Worm (Caenorhabditis elegans) whole organism, early embryonic: ENCODE data around the gene cup-5.
"Not testable (repeated sequence)": the region's sequence is repeated elsewhere in the genome, so short reads cannot be mapped to it uniquely, and the experiment has no call there.

Experiments
- B0310.2 ChIP-seq: sonication (generic microtip); optimal IDR thresholded peaks from 2 replicates; lab custom pipeline; 2016; ENCODE audit warnings: mild to moderate bottlenecking, missing genetic modification characterization, missing compliant biosample characterization
- F13C5.2 ChIP-seq: sonication (generic microtip); optimal IDR thresholded peaks from 2 replicates; lab custom pipeline; 2017; ENCODE audit warnings: mild to moderate bottlenecking, missing genetic modification characterization, inconsistent platforms, missing compliant biosample characterization
- ama-1 ChIP-seq: fragments of 150-350 bp; optimal IDR thresholded peaks from 2 replicates; lab custom pipeline; 2014
- ceh-13 ChIP-seq: fragments of 200-800 bp; sonication (Bioruptor generic); optimal IDR thresholded peaks from 2 replicates; lab custom pipeline; 2018; ENCODE audit warnings: mild to moderate bottlenecking, missing genetic modification characterization, missing compliant biosample characterization
- flt-1 ChIP-seq: fragments of 200-800 bp; sonication (Bioruptor generic); IDR thresholded peaks from 2 replicates; pipeline ENCODE4 v1.3.6; 2022; ENCODE audit warnings: missing genetic modification characterization, missing compliant biosample characterization
- hmbx-1 ChIP-seq: sonication (generic microtip); optimal IDR thresholded peaks from 2 replicates; lab custom pipeline; 2016; ENCODE audit warnings: mild to moderate bottlenecking, missing genetic modification characterization, missing compliant biosample characterization
- hmg-4 ChIP-seq: fragments of 200-800 bp; sonication (Bioruptor generic); optimal IDR thresholded peaks from 2 replicates; lab custom pipeline; 2018; ENCODE audit warnings: mild to moderate bottlenecking, missing genetic modification characterization, missing compliant biosample characterization
- hnd-1 ChIP-seq: sonication (generic microtip); optimal IDR thresholded peaks from 2 replicates; lab custom pipeline; 2016; ENCODE audit warnings: missing genetic modification characterization, missing compliant biosample characterization
- scrt-1 ChIP-seq: fragments of 200-800 bp; sonication (Bioruptor generic); IDR thresholded peaks from 2 replicates; pipeline ENCODE4 v1.3.6; 2022; ENCODE audit warnings: missing genetic modification characterization, missing compliant biosample characterization
- sea-1 ChIP-seq: fragments of 200-800 bp; sonication (Bioruptor generic); conservative IDR thresholded peaks from 2 replicates; pipeline ENCODE4 v1.3.6; 2022; ENCODE audit warnings: missing genetic modification characterization, missing compliant biosample characterization
- tbx-11 ChIP-seq: fragments of 200-800 bp; sonication (Bioruptor generic); IDR thresholded peaks from 2 replicates; pipeline ENCODE4 v1.3.6; 2022; ENCODE audit warnings: missing genetic modification characterization, missing compliant biosample characterization
- tbx-37 ChIP-seq: fragments of 200-800 bp; sonication (Bioruptor generic); conservative IDR thresholded peaks from 2 replicates; pipeline ENCODE4 v1.3.6; 2022; ENCODE audit warnings: missing genetic modification reagents, missing genetic modification characterization, missing compliant biosample characterization
- tra-4 ChIP-seq: sonication (generic microtip); optimal IDR thresholded peaks from 2 replicates; lab custom pipeline; 2017; ENCODE audit warnings: missing genetic modification characterization, missing compliant biosample characterization

- TF ChIP-seq sea-1; tbx-11 (GFP tag; lab: Robert Waterston, UW); flt-1; ama-1 (lab: Kevin White, UChicago); ceh-13 (GFP tag; lab: Kevin White, UChicago); F13C5.2 (tag; lab: Kevin White, UChicago); hmg-4 (GFP tag; lab: Kevin White, UChicago); scrt-1 (GFP tag; lab: Robert Waterston, UW); B0310.2 (tag; lab: Kevin White, UChicago); tbx-37 (GFP tag; lab: Robert Waterston, UW); hmbx-1 (tag; lab: Kevin White, UChicago); hnd-1 (tag; lab: Kevin White, UChicago); tra-4 (tag; lab: Kevin White, UChicago): not testable (repeated sequence)
Measured at ce11 chrIII:7594482-7594881, 10.5 kb downstream of the cup-5 start, which contains the start of gene Y80D4G.2.
